Fruit fly (Drosophila melanogaster): ENCODE data around the gene Ubi-p63E.

- TF ChIP-seq usp (GFP tag; optimal IDR thresholded peaks at IDR 0.05), result no peak
- no peak for TF ChIP-seq CG8478 (optimal IDR thresholded peaks at IDR 0.05)
- no peak for TF ChIP-seq psq (optimal IDR thresholded peaks at IDR 0.05)
- TF ChIP-seq pan (optimal IDR thresholded peaks at IDR 0.05), result no peak
- TF ChIP-seq EcR (GFP tag; optimal IDR thresholded peaks at IDR 0.05), result no peak
Measured at dm6 chr3L:3927462-3927861, 24.5 kb upstream of the Ubi-p63E start.
